Fruit fly (Drosophila melanogaster) whole organism: ENCODE measurements around the gene ND-ASHI.

Experiments
- CG8478 ChIP-seq: fragments of >200 bp; optimal IDR thresholded peaks from 2 replicates; lab custom pipeline; 2018; ENCODE audit warnings: inconsistent platforms
- Dll ChIP-seq: fragments of >200 bp; optimal IDR thresholded peaks from 2 replicates; lab custom pipeline; 2017
- EcR ChIP-seq, 2 experiments: fragments of >200 bp; optimal IDR thresholded peaks; 2 replicates each; lab custom pipeline; 2017; ENCODE audit warnings: missing biosample characterization in 2 of 2, missing genetic modification characterization in 2 of 2, missing genetic modification reagents in 2 of 2
- pan ChIP-seq: fragments of >200 bp; optimal IDR thresholded peaks from 2 replicates; lab custom pipeline; 2017
- psq ChIP-seq: fragments of >200 bp; optimal IDR thresholded peaks from 2 replicates; lab custom pipeline; 2017
- usp ChIP-seq: fragments of >200 bp; optimal IDR thresholded peaks from 2 replicates; lab custom pipeline; 2017; ENCODE audit warnings: missing biosample characterization, missing genetic modification characterization, mixed read lengths

ND-ASHI gene

dm6 chrX:6656023-6656594 is 22.8 kb downstream of the ND-ASHI start:
- no peak for TF ChIP-seq EcR (GFP tag; optimal IDR thresholded peaks at IDR 0.05; lab: Kevin White, UChicago)
- no peak for TF ChIP-seq CG8478
- no peak for TF ChIP-seq psq (lab: Kevin White, UChicago)
- no peak for TF ChIP-seq Dll (lab: Kevin White, UChicago)
- TF ChIP-seq usp (GFP tag; lab: Kevin White, UChicago): no peak
- TF ChIP-seq pan (lab: Kevin White, UChicago): no peak

- TF ChIP-seq EcR (GFP tag; optimal IDR thresholded peaks at IDR 0.05; lab: Kevin White, UChicago) (no peak), Dll (lab: Kevin White, UChicago) (no peak), usp (GFP tag; lab: Kevin White, UChicago) (no peak), psq (lab: Kevin White, UChicago) (no peak), CG8478 (no peak), pan (lab: Kevin White, UChicago) (no peak)
Observed at dm6 chrX:6654198-6654831, 24.6 kb downstream of the ND-ASHI start, which contains the start of the genes CG3226 and Cdc7. Gene CG3226, minus strand, starts transcription at chrX:6654248. Gene Cdc7, plus strand, starts transcription at chrX:6654541.

dm6 chrX:6646846-6647245 is 32.1 kb downstream of the ND-ASHI start:
- TF ChIP-seq EcR (GFP tag; optimal IDR thresholded peaks at IDR 0.05; lab: Kevin White, UChicago) (no peak), Dll (lab: Kevin White, UChicago) (no peak)

dm6 chrX:6642593-6643257 is 36.2 kb downstream of the ND-ASHI start:
- TF ChIP-seq EcR (GFP tag; optimal IDR thresholded peaks at IDR 0.05; lab: Kevin White, UChicago): no peak
- no peak for TF ChIP-seq psq (lab: Kevin White, UChicago)
- no peak for TF ChIP-seq Dll (lab: Kevin White, UChicago)
- TF ChIP-seq pan (lab: Kevin White, UChicago): no peak
- TF ChIP-seq usp (GFP tag; lab: Kevin White, UChicago): no peak
- TF ChIP-seq CG8478: no peak

dm6 chrX:6641602-6642001 is 37.3 kb downstream of the ND-ASHI start:
- TF ChIP-seq Dll (lab: Kevin White, UChicago): no peak
- TF ChIP-seq pan (lab: Kevin White, UChicago): no peak
- TF ChIP-seq CG8478: no peak
- no peak for TF ChIP-seq EcR (GFP tag; optimal IDR thresholded peaks at IDR 0.05; lab: Kevin White, UChicago)
- no peak for TF ChIP-seq psq (lab: Kevin White, UChicago)
- TF ChIP-seq usp (GFP tag; lab: Kevin White, UChicago): no peak

- TF ChIP-seq CG8478: no peak
- no peak for TF ChIP-seq EcR (GFP tag; optimal IDR thresholded peaks at IDR 0.05; lab: Kevin White, UChicago)
- TF ChIP-seq usp (GFP tag; lab: Kevin White, UChicago): no peak
- no peak for TF ChIP-seq Dll (lab: Kevin White, UChicago)
- no peak for TF ChIP-seq pan (lab: Kevin White, UChicago)
- no peak for TF ChIP-seq psq (lab: Kevin White, UChicago)
Observed at dm6 chrX:6638123-6638522, 40.8 kb downstream of the ND-ASHI start.

dm6 chrX:6633659-6634058 is 45.3 kb downstream of the ND-ASHI start, which contains the start of gene CG14443:
Gene CG14443, plus strand, starts transcription at chrX:6633959.
- TF ChIP-seq usp (GFP tag; lab: Kevin White, UChicago) (no peak), pan (lab: Kevin White, UChicago) (no peak), psq (lab: Kevin White, UChicago) (no peak), Dll (lab: Kevin White, UChicago) (no peak), CG8478 (no peak), EcR (GFP tag; optimal IDR thresholded peaks at IDR 0.05; lab: Kevin White, UChicago) (no peak)

- no peak for TF ChIP-seq psq (lab: Kevin White, UChicago)
- no peak for TF ChIP-seq Dll (lab: Kevin White, UChicago)
- TF ChIP-seq EcR (GFP tag; optimal IDR thresholded peaks at IDR 0.05; lab: Kevin White, UChicago): no peak
- no peak for TF ChIP-seq CG8478
- TF ChIP-seq pan (lab: Kevin White, UChicago): no peak
- TF ChIP-seq usp (GFP tag; lab: Kevin White, UChicago): no peak
Observed at dm6 chrX:6631885-6632284, 47.0 kb downstream of the ND-ASHI start.
